Fruit fly (Drosophila melanogaster) whole organism, embryonic: ENCODE results near the gene CG13894.

Experiments
- CG10543 ChIP-seq: fragments of 200-800 bp; sonication (Bioruptor generic); optimal IDR thresholded peaks from 3 replicates; lab custom pipeline; 2017; ENCODE audit warnings: missing biosample characterization, mild to moderate bottlenecking, missing genetic modification characterization, moderate library complexity
- CG10979 ChIP-seq: fragments of 200-800 bp; sonication (Bioruptor generic); optimal IDR thresholded peaks from 2 replicates; lab custom pipeline; 2018; ENCODE audit warnings: missing biosample characterization, mild to moderate bottlenecking, missing genetic modification characterization, moderate library complexity
- CG14441 ChIP-seq: fragments of 200-800 bp; sonication (Bioruptor generic); IDR thresholded peaks from 2 replicates; pipeline ENCODE4 v1.3.6; 2022; ENCODE audit warnings: missing biosample characterization, missing genetic modification characterization
- CG1529 ChIP-seq: fragments of 200-800 bp; sonication (Bioruptor generic); optimal IDR thresholded peaks from 3 replicates; lab custom pipeline; 2018; ENCODE audit warnings: missing biosample characterization, missing genetic modification characterization
- CG18764 ChIP-seq: fragments of 200-800 bp; sonication (Bioruptor generic); optimal IDR thresholded peaks from 3 replicates; lab custom pipeline; 2016; ENCODE audit warnings: missing biosample characterization, missing genetic modification characterization
- CG34376 ChIP-seq: fragments of 200-800 bp; sonication (Bioruptor generic); optimal IDR thresholded peaks from 2 replicates; lab custom pipeline; 2018; ENCODE audit warnings: missing biosample characterization, mild to moderate bottlenecking, missing genetic modification characterization
- CG6854 ChIP-seq: fragments of 200-800 bp; sonication (Bioruptor generic); optimal IDR thresholded peaks from 3 replicates; lab custom pipeline; 2017; ENCODE audit warnings: missing biosample characterization, mild to moderate bottlenecking, missing genetic modification characterization
- CG7786 ChIP-seq: fragments of 200-800 bp; sonication (Bioruptor generic); optimal IDR thresholded peaks from 2 replicates; lab custom pipeline; 2016; ENCODE audit warnings: missing biosample characterization, missing genetic modification characterization
- CG7839 ChIP-seq: fragments of 200-800 bp; sonication (Bioruptor generic); optimal IDR thresholded peaks from 3 replicates; lab custom pipeline; 2018; ENCODE audit warnings: missing biosample characterization, mild to moderate bottlenecking, missing genetic modification characterization, moderate library complexity
- CkIIα-i1 ChIP-seq: fragments of 200-800 bp; sonication (Bioruptor generic); IDR thresholded peaks from 2 replicates; pipeline ENCODE4 v1.3.6; 2022; ENCODE audit warnings: missing biosample characterization, missing genetic modification characterization
- Ets65A ChIP-seq: fragments of 200-800 bp; sonication (Bioruptor generic); peaks from one replicate; lab custom pipeline; 2016; ENCODE audit warnings: missing biosample characterization, missing genetic modification characterization
- GATAe ChIP-seq: fragments of 200-800 bp; sonication (Bioruptor generic); conservative IDR thresholded peaks from 2 replicates; pipeline ENCODE4 v1.3.6; 2022; ENCODE audit warnings: missing biosample characterization, missing genetic modification characterization
- H2.0 ChIP-seq: fragments of 200-800 bp; sonication (Bioruptor generic); IDR thresholded peaks from 2 replicates; pipeline ENCODE4 v1.3.6; 2022; ENCODE audit warnings: missing biosample characterization, missing genetic modification characterization
- Hr51 ChIP-seq, 2 experiments: fragments of 200-800 bp; sonication (Bioruptor generic); optimal IDR thresholded peaks; 2 replicates in 1 of 2; 3 replicates in 1 of 2; lab custom pipeline; 2016 to 2018; ENCODE audit warnings: missing biosample characterization in 2 of 2, missing genetic modification characterization in 2 of 2, mild to moderate bottlenecking in 1 of 2, moderate library complexity in 1 of 2
- Hr78 ChIP-seq, 2 experiments: fragments of 200-800 bp in 1 of 2; fragments of >200 bp in 1 of 2; sonication (Bioruptor generic) in 1 of 2; optimal IDR thresholded peaks; 2 replicates each; lab custom pipeline; 2017 to 2019; ENCODE audit warnings: missing biosample characterization in 2 of 2, missing genetic modification characterization in 2 of 2, mild to moderate bottlenecking in 1 of 2, moderate library complexity in 1 of 2
- Jarid2 ChIP-seq: fragments of 200-800 bp; sonication (Bioruptor generic); optimal IDR thresholded peaks from 3 replicates; lab custom pipeline; 2017; ENCODE audit warnings: mild to moderate bottlenecking, missing biosample characterization, missing genetic modification reagents, missing genetic modification characterization
- Kr ChIP-seq: fragments of 200-800 bp; sonication (Bioruptor generic); optimal IDR thresholded peaks from 2 replicates; lab custom pipeline; 2017; ENCODE audit warnings: missing biosample characterization, mild to moderate bottlenecking, missing genetic modification characterization
- MBD-R2 ChIP-seq: fragments of 200-800 bp; sonication (Bioruptor generic); IDR thresholded peaks from 2 replicates; pipeline ENCODE4 v1.3.6; 2022; ENCODE audit warnings: missing biosample characterization, missing genetic modification characterization
- Med ChIP-seq: fragments of 200-800 bp; sonication (Bioruptor generic); peaks from one replicate; lab custom pipeline; 2016; ENCODE audit warnings: missing biosample characterization, missing genetic modification characterization, mild to moderate bottlenecking, inconsistent platforms, moderate library complexity
- NC2β ChIP-seq: fragments of 200-800 bp; sonication (Bioruptor generic); optimal IDR thresholded peaks from 2 replicates; lab custom pipeline; 2016; ENCODE audit warnings: missing biosample characterization, missing genetic modification characterization
- Rfx ChIP-seq: fragments of 200-800 bp; sonication (Bioruptor generic); IDR thresholded peaks from 2 replicates; pipeline ENCODE4 v1.3.6; 2022; ENCODE audit warnings: missing biosample characterization, missing genetic modification characterization
- Taf1 ChIP-seq: fragments of 200-800 bp; sonication (Bioruptor generic); IDR thresholded peaks from 2 replicates; pipeline ENCODE4 v1.3.6; 2022; ENCODE audit warnings: missing biosample characterization, missing genetic modification characterization
- Xbp1 ChIP-seq: fragments of 200-800 bp; sonication (Bioruptor generic); optimal IDR thresholded peaks from 3 replicates; lab custom pipeline; 2016; ENCODE audit warnings: missing biosample characterization, mild to moderate bottlenecking, missing genetic modification characterization
- Xrp1 ChIP-seq: fragments of 200-800 bp; sonication (Bioruptor generic); IDR thresholded peaks from 2 replicates; pipeline ENCODE4 v1.3.6; 2022; ENCODE audit warnings: missing biosample characterization, missing genetic modification characterization
- ab ChIP-seq: fragments of 200-800 bp; sonication (Bioruptor generic); optimal IDR thresholded peaks from 2 replicates; lab custom pipeline; 2016; ENCODE audit warnings: missing biosample characterization, missing genetic modification characterization
- abd-A ChIP-seq: fragments of 200-800 bp; sonication (Bioruptor generic); optimal IDR thresholded peaks from 3 replicates; lab custom pipeline; 2019; ENCODE audit warnings: missing biosample characterization, mild to moderate bottlenecking, missing genetic modification characterization, moderate library complexity
- al ChIP-seq: fragments of 200-800 bp; sonication (Bioruptor generic); IDR thresholded peaks from 2 replicates; pipeline ENCODE4 v1.3.6; 2022; ENCODE audit warnings: missing biosample characterization, missing genetic modification characterization
- aop ChIP-seq: fragments of 200-800 bp; sonication (Bioruptor generic); IDR thresholded peaks from 2 replicates; pipeline ENCODE4 v1.3.6; 2022; ENCODE audit warnings: missing biosample characterization, missing genetic modification characterization
- ap ChIP-seq: fragments of 200-800 bp; sonication (Bioruptor generic); IDR thresholded peaks from 2 replicates; pipeline ENCODE4 v1.3.6; 2022; ENCODE audit warnings: missing biosample characterization, missing genetic modification characterization
- chn ChIP-seq: fragments of 200-800 bp; sonication (Bioruptor generic); optimal IDR thresholded peaks from 2 replicates; lab custom pipeline; 2016; ENCODE audit warnings: missing biosample characterization, missing genetic modification characterization
- corto ChIP-seq: fragments of 200-800 bp; sonication (Bioruptor generic); optimal IDR thresholded peaks from 2 replicates; lab custom pipeline; 2016; ENCODE audit warnings: missing biosample characterization, mild to moderate bottlenecking, missing genetic modification characterization, moderate library complexity
- cwo ChIP-seq: fragments of 200-800 bp; sonication (Bioruptor generic); optimal IDR thresholded peaks from 3 replicates; lab custom pipeline; 2017; ENCODE audit warnings: missing biosample characterization, missing genetic modification characterization, mild to moderate bottlenecking, moderate library complexity, missing genetic modification reagents
- exex ChIP-seq: fragments of 200-800 bp; sonication (Bioruptor generic); optimal IDR thresholded peaks from 4 replicates; lab custom pipeline; 2018; ENCODE audit warnings: missing biosample characterization, mild to moderate bottlenecking, missing genetic modification characterization, moderate library complexity
- ftz-f1 ChIP-seq: fragments of 200-800 bp; sonication (Bioruptor generic); optimal IDR thresholded peaks from 2 replicates; lab custom pipeline; 2016; ENCODE audit warnings: missing biosample characterization, missing genetic modification characterization
- gce ChIP-seq: fragments of 200-800 bp; sonication (Bioruptor generic); IDR thresholded peaks from 3 replicates; pipeline ENCODE4 v1.3.6; 2022; ENCODE audit warnings: missing biosample characterization, missing genetic modification characterization
- her ChIP-seq: fragments of 200-800 bp; sonication (Bioruptor generic); optimal IDR thresholded peaks from 2 replicates; lab custom pipeline; 2016; ENCODE audit warnings: missing biosample characterization, missing genetic modification characterization
- ind ChIP-seq: fragments of 200-800 bp; sonication (Bioruptor generic); optimal IDR thresholded peaks from 3 replicates; lab custom pipeline; 2016; ENCODE audit warnings: missing biosample characterization, missing genetic modification characterization
- kay ChIP-seq: fragments of 200-800 bp; sonication (Bioruptor generic); optimal IDR thresholded peaks from 2 replicates; lab custom pipeline; 2016; ENCODE audit warnings: missing biosample characterization, missing genetic modification characterization
- lab ChIP-seq: fragments of 200-800 bp; sonication (Bioruptor generic); optimal IDR thresholded peaks from 3 replicates; lab custom pipeline; 2017; ENCODE audit warnings: missing biosample characterization, missing genetic modification characterization, mild to moderate bottlenecking, moderate library complexity, missing genetic modification reagents
- mirr ChIP-seq: fragments of 200-800 bp; sonication (Bioruptor generic); optimal IDR thresholded peaks from 3 replicates; lab custom pipeline; 2018; ENCODE audit warnings: missing biosample characterization, mild to moderate bottlenecking, missing genetic modification characterization
- prd ChIP-seq, 3 experiments: fragments of >200 bp in 2 of 3; fragments of 200-800 bp in 1 of 3; sonication (Bioruptor generic) in 1 of 3; optimal IDR thresholded peaks in 2 of 3; IDR thresholded peaks in 1 of 3; 2 replicates in 2 of 3; 3 replicates in 1 of 3; pipeline versions ENCODE4 v1.3.6 to Lab custom; 2017 to 2022; ENCODE audit warnings: missing biosample characterization in 1 of 3, missing genetic modification characterization in 1 of 3
- sens ChIP-seq: fragments of 200-800 bp; sonication (Bioruptor generic); peaks from one replicate; lab custom pipeline; 2016; ENCODE audit warnings: missing biosample characterization, missing genetic modification characterization
- sug ChIP-seq: fragments of 200-800 bp; optimal IDR thresholded peaks from 2 replicates; lab custom pipeline; 2019; ENCODE audit warnings: missing biosample characterization, mild to moderate bottlenecking, missing genetic modification characterization, moderate library complexity
- yki ChIP-seq: fragments of >200 bp; optimal IDR thresholded peaks from 3 replicates; lab custom pipeline; 2018
- z ChIP-seq: fragments of 200-800 bp; sonication (Bioruptor generic); IDR thresholded peaks from 3 replicates; pipeline ENCODE4 v1.3.6; 2022; ENCODE audit warnings: missing biosample characterization, missing genetic modification characterization

The CG13894 gene

dm6 chr3L:652637-653036, 46.3 kb downstream of the CG13894 start, which contains the start of gene CG3402 (continued):
- TF ChIP-seq CG7839 (tag; lab: Kevin White, UChicago) (no peak), CG14441 (GFP tag; lab: Robert Waterston, UW) (no peak), z (GFP tag; lab: Robert Waterston, UW) (no peak), CG10543 (GFP tag; lab: Kevin White, UChicago) (no peak), H2.0 (GFP tag; lab: Robert Waterston, UW) (no peak), MBD-R2 (GFP tag; lab: Robert Waterston, UW) (peak; percentile 84), Xbp1 (no peak), Kr (GFP tag; lab: Kevin White, UChicago) (no peak), abd-A (tag; lab: Kevin White, UChicago) (no peak), her (GFP tag; lab: Kevin White, UChicago) (no peak)
- TF ChIP-seq, all 482 proteins: peak for 59

- TF ChIP-seq lab (GFP tag; lab: Kevin White, UChicago) (peak; percentile 51), CG34376 (GFP tag; lab: Kevin White, UChicago) (peak; percentile 13), Xrp1 (GFP tag; lab: Robert Waterston, UW) (no peak), NC2β (no peak), prd (optimal IDR thresholded peaks at IDR 0.05; lab: Kevin White, UChicago) (no peak), prd (GFP tag; IDR thresholded peaks at IDR 0.05; lab: Robert Waterston, UW) (peak; percentile 13; the same call in 1 of the 3 replicates), corto (no peak), aop (GFP tag; lab: Robert Waterston, UW) (0 out of 2 replicates have a peak, but pooled peaks have one; percentile 10), mirr (peak; percentile 36), Ets65A (GFP tag; lab: Kevin White, UChicago) (peak; percentile 9), CkIIα-i1 (GFP tag; lab: Robert Waterston, UW) (0 out of 2 replicates have a peak, but pooled peaks have one; percentile 4), Med (GFP tag; lab: Kevin White, UChicago) (peak; percentile 20), ftz-f1 (GFP tag; lab: Kevin White, UChicago) (peak; percentile 51), CG7786 (GFP tag; lab: Kevin White, UChicago) (no peak), GATAe (GFP tag; lab: Robert Waterston, UW) (0 out of 2 replicates have a peak, but pooled peaks have one; percentile 14), sens (GFP tag; lab: Kevin White, UChicago) (peak; percentile 36), CG18764 (no peak), Rfx (0 out of 2 replicates have a peak, but pooled peaks have one; percentile 4), sug (tag; lab: Kevin White, UChicago) (peak; percentile 31)
Measured at dm6 chr3L:649025-649769, 49.7 kb downstream of the CG13894 start.

- TF ChIP-seq al (GFP tag; lab: Robert Waterston, UW) (peak; percentile 10; the same call in 1 of the 2 replicates), Hr51 (GFP tag; optimal IDR thresholded peaks at IDR 0.05; lab: Kevin White, UChicago) (no peak), CG10543 (GFP tag; lab: Kevin White, UChicago) (peak; percentile 63), Xrp1 (GFP tag; lab: Robert Waterston, UW) (no peak), CG6854 (GFP tag; lab: Kevin White, UChicago) (no peak), CG1529 (GFP tag; lab: Kevin White, UChicago) (no peak), Jarid2 (GFP tag; lab: Kevin White, UChicago) (peak; percentile 73), chn (GFP tag; lab: Kevin White, UChicago) (no peak), kay (GFP tag; lab: Kevin White, UChicago) (no peak), ab (no peak), cwo (GFP tag; lab: Kevin White, UChicago) (peak; percentile 41), yki (lab: Kevin White, UChicago) (no peak), CG10979 (tag; lab: Kevin White, UChicago) (no peak), ap (GFP tag; lab: Robert Waterston, UW) (no peak), exex (tag; lab: Kevin White, UChicago) (peak; percentile 32), ind (GFP tag; lab: Kevin White, UChicago) (no peak), Hr78 (GFP tag; optimal IDR thresholded peaks at IDR 0.05; lab: Kevin White, UChicago) (peak in 1 of 2 experiments; percentile 96), gce (no peak), Taf1 (GFP tag; lab: Robert Waterston, UW) (no peak)
Measured at dm6 chr3L:648155-649024, 50.6 kb downstream of the CG13894 start, which contains the start of gene Gale. Gene Gale (plus strand): TSS chr3L:648555.
